Fruit fly (Drosophila melanogaster) whole organism, adult: Measurements from ENCODE around the gene Gos28.

Source experiments
- CG11617 ChIP-seq: fragments of 200-800 bp; sonication (Bioruptor generic); optimal IDR thresholded peaks from 2 replicates; lab custom pipeline; 2017; ENCODE audit warnings: mild to moderate bottlenecking, missing biosample characterization, missing genetic modification reagents, missing genetic modification characterization
- CG12768 ChIP-seq: fragments of 200-800 bp; sonication (Bioruptor generic); optimal IDR thresholded peaks from 2 replicates; lab custom pipeline; 2017; ENCODE audit warnings: missing biosample characterization, missing genetic modification characterization, mild to moderate bottlenecking, moderate library complexity, missing genetic modification reagents
- CG14711 ChIP-seq: fragments of 200-800 bp; sonication (Bioruptor generic); optimal IDR thresholded peaks from 2 replicates; lab custom pipeline; 2018; ENCODE audit warnings: missing biosample characterization, mild to moderate bottlenecking, missing genetic modification characterization, moderate library complexity
- CG1620 ChIP-seq: fragments of 200-800 bp; sonication (Bioruptor generic); optimal IDR thresholded peaks from 2 replicates; lab custom pipeline; 2016; ENCODE audit warnings: missing biosample characterization, missing genetic modification characterization
- CG33017 ChIP-seq: fragments of 200-800 bp; sonication (Bioruptor generic); optimal IDR thresholded peaks from 2 replicates; lab custom pipeline; 2018; ENCODE audit warnings: missing biosample characterization, mild to moderate bottlenecking, missing genetic modification characterization, moderate library complexity
- CG5204 ChIP-seq: fragments of 200-800 bp; sonication (Bioruptor generic); optimal IDR thresholded peaks from 2 replicates; lab custom pipeline; 2016; ENCODE audit warnings: missing biosample characterization, missing genetic modification characterization
- CG7045 ChIP-seq: fragments of 200-800 bp; sonication (Bioruptor generic); optimal IDR thresholded peaks from 2 replicates; lab custom pipeline; 2017; ENCODE audit warnings: missing biosample characterization, mild to moderate bottlenecking, missing genetic modification characterization
- CG7101 ChIP-seq: fragments of 200-800 bp; sonication (Bioruptor generic); optimal IDR thresholded peaks from 2 replicates; lab custom pipeline; 2018; ENCODE audit warnings: missing biosample characterization, mild to moderate bottlenecking, missing genetic modification characterization, moderate library complexity
- Clk ChIP-seq: fragments of 200-800 bp; sonication (Bioruptor generic); optimal IDR thresholded peaks from 2 replicates; lab custom pipeline; 2017; ENCODE audit warnings: missing biosample characterization, missing genetic modification characterization
- Crg-1 ChIP-seq: fragments of 200-800 bp; sonication (Bioruptor generic); optimal IDR thresholded peaks from 2 replicates; lab custom pipeline; 2016; ENCODE audit warnings: missing biosample characterization, missing genetic modification characterization
- Hr96 ChIP-seq: fragments of 200-800 bp; sonication (Bioruptor generic); optimal IDR thresholded peaks from 2 replicates; lab custom pipeline; 2016; ENCODE audit warnings: missing biosample characterization, missing genetic modification characterization
- Mnt ChIP-seq: fragments of 200-800 bp; sonication (Bioruptor generic); optimal IDR thresholded peaks from 2 replicates; lab custom pipeline; 2016; ENCODE audit warnings: missing biosample characterization, mild to moderate bottlenecking, missing genetic modification characterization
- bab1 ChIP-seq: fragments of 200-800 bp; sonication (Bioruptor generic); optimal IDR thresholded peaks from 3 replicates; lab custom pipeline; 2019; ENCODE audit warnings: missing biosample characterization, mild to moderate bottlenecking, missing genetic modification characterization, moderate library complexity
- cic ChIP-seq: fragments of 200-800 bp; sonication (Bioruptor generic); optimal IDR thresholded peaks from 2 replicates; lab custom pipeline; 2017; ENCODE audit warnings: missing biosample characterization, mild to moderate bottlenecking, missing genetic modification characterization, moderate library complexity
- cnc ChIP-seq, 2 experiments: fragments of >200 bp; optimal IDR thresholded peaks; 2 replicates each; lab custom pipeline; 2017
- kay ChIP-seq: fragments of 200-800 bp; sonication (Bioruptor generic); peaks from one replicate; lab custom pipeline; 2016; ENCODE audit warnings: missing biosample characterization, missing genetic modification characterization, borderline replicate concordance
- ovo ChIP-seq: fragments of 200-800 bp; sonication (Bioruptor generic); optimal IDR thresholded peaks from 2 replicates; lab custom pipeline; 2016; ENCODE audit warnings: missing biosample characterization, missing genetic modification characterization
- pad ChIP-seq: fragments of 200-800 bp; sonication (Bioruptor generic); optimal IDR thresholded peaks from 3 replicates; lab custom pipeline; 2017; ENCODE audit warnings: missing biosample characterization, missing genetic modification characterization, mild to moderate bottlenecking, moderate library complexity, missing genetic modification reagents
- tj ChIP-seq: fragments of 200-800 bp; sonication (Bioruptor generic); optimal IDR thresholded peaks from 3 replicates; lab custom pipeline; 2017; ENCODE audit warnings: missing biosample characterization, mild to moderate bottlenecking, missing genetic modification characterization, moderate library complexity
- toe ChIP-seq: fragments of 200-800 bp; sonication (Bioruptor generic); optimal IDR thresholded peaks from 2 replicates; lab custom pipeline; 2016; ENCODE audit warnings: missing biosample characterization, missing genetic modification characterization

The Gos28 gene

dm6 chr3R:18677500-18677940, 14.0 kb downstream of the Gos28 start, which contains the start of the genes dind and CG7706:
TSS of gene dind (minus strand) at chr3R:18677539.
TSS of gene CG7706 (plus strand) at chr3R:18677818.
- TF ChIP-seq pad (GFP tag; lab: Kevin White, UChicago) = no peak
- peak; percentile 2 for TF ChIP-seq Mnt (GFP tag; lab: Kevin White, UChicago)
- no peak for TF ChIP-seq CG12768 (GFP tag; lab: Kevin White, UChicago)
- TF ChIP-seq toe (GFP tag; lab: Kevin White, UChicago) = peak; percentile 12
- no peak for TF ChIP-seq CG1620 (GFP tag; lab: Kevin White, UChicago)
- peak; percentile 6 for TF ChIP-seq CG7101 (tag; lab: Kevin White, UChicago)
- no peak for TF ChIP-seq Crg-1 (GFP tag; lab: Kevin White, UChicago)
- no peak for TF ChIP-seq cnc (optimal IDR thresholded peaks at IDR 0.05; lab: Kevin White, UChicago)

DNA sequence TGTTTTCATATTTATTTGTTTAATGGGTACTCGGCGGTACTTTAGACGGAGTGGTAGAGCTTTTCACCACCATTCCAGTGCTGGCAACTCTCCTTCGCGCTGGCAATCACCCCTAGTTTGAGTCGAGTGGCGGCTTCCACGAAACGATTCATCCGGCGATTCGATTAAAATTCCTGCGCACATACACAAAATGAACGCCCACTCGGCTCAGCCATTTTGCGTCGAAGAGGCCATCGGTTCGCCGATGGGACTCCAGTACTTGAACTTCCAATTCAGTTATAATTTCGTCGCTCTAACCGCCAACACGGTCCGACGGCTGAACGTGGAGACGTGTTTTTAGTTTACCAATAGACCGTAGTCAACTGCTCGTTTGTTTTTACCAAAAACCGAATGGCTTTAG, 16.8 kb downstream of the Gos28 start, which contains the start of the genes CG46318 and ChT:
TSS of gene CG46318 (plus strand) at position 273 of the 400 bp plus-strand sequence.
TSS of gene ChT (plus strand) at position 273 of the 400 bp plus-strand sequence.
- TF ChIP-seq Hr96 (GFP tag; lab: Kevin White, UChicago) (no peak), cnc (optimal IDR thresholded peaks at IDR 0.05; lab: Kevin White, UChicago) (no peak), CG14711 (tag; lab: Kevin White, UChicago) (no peak), CG12768 (GFP tag; lab: Kevin White, UChicago) (no peak), pad (GFP tag; lab: Kevin White, UChicago) (peak; percentile 87)

- no peak for TF ChIP-seq CG7045 (GFP tag; lab: Kevin White, UChicago)
- no peak for TF ChIP-seq CG11617 (GFP tag; lab: Kevin White, UChicago)
- no peak for TF ChIP-seq Crg-1 (GFP tag; lab: Kevin White, UChicago)
- no peak for TF ChIP-seq Mnt (GFP tag; lab: Kevin White, UChicago)
- no peak for TF ChIP-seq tj (GFP tag; lab: Kevin White, UChicago)
- no peak for TF ChIP-seq cnc (optimal IDR thresholded peaks at IDR 0.05; lab: Kevin White, UChicago)
- TF ChIP-seq kay (GFP tag; lab: Kevin White, UChicago) = no peak
- no peak for TF ChIP-seq toe (GFP tag; lab: Kevin White, UChicago)
- no peak for TF ChIP-seq Clk
- TF ChIP-seq CG7101 (tag; lab: Kevin White, UChicago) = no peak
- no peak for TF ChIP-seq Hr96 (GFP tag; lab: Kevin White, UChicago)
- TF ChIP-seq ovo (GFP tag; lab: Kevin White, UChicago) = no peak
- no peak for TF ChIP-seq CG33017
- no peak for TF ChIP-seq CG5204 (GFP tag; lab: Kevin White, UChicago)
These were observed 17.5 kb downstream of the Gos28 start for dm6 chr3R:18681054-18681453.

DNA sequence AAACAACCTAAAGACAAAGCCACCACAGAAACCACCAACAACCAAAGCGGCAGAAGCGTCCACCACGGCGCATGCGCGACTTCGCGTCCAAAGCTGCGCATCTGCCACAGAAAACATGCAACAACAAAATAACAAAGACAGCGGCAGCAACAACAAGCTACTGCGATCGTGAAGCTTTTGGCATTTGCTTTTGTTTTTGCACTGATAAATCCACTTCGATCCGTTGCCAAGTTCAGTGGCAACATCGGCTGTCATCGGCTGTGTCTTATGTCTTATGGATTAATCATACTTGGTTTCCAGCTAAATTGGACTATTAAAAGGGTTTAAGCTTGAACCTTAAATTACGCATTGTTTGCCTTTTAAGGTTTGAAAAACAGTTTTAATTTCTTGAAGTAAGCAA, 29.1 kb downstream of the Gos28 start, which contains the start of gene Muc91C:
TSS of gene Muc91C (minus strand) at position 101 of the 400 bp plus-strand sequence.
- TF ChIP-seq CG12768 (GFP tag; lab: Kevin White, UChicago) (no peak), kay (GFP tag; lab: Kevin White, UChicago) (no peak), CG33017 (no peak), pad (GFP tag; lab: Kevin White, UChicago) (no peak), CG14711 (tag; lab: Kevin White, UChicago) (no peak), toe (GFP tag; lab: Kevin White, UChicago) (no peak), cic (GFP tag; lab: Kevin White, UChicago) (no peak), Mnt (GFP tag; lab: Kevin White, UChicago) (no peak), CG7101 (tag; lab: Kevin White, UChicago) (no peak), Clk (no peak), ovo (GFP tag; lab: Kevin White, UChicago) (no peak), bab1 (GFP tag; lab: Kevin White, UChicago) (no peak), Crg-1 (GFP tag; lab: Kevin White, UChicago) (no peak), tj (GFP tag; lab: Kevin White, UChicago) (no peak), CG11617 (GFP tag; lab: Kevin White, UChicago) (no peak), Hr96 (GFP tag; lab: Kevin White, UChicago) (no peak), CG5204 (GFP tag; lab: Kevin White, UChicago) (no peak), CG7045 (GFP tag; lab: Kevin White, UChicago) (no peak), cnc (optimal IDR thresholded peaks at IDR 0.05; lab: Kevin White, UChicago) (no peak)

DNA sequence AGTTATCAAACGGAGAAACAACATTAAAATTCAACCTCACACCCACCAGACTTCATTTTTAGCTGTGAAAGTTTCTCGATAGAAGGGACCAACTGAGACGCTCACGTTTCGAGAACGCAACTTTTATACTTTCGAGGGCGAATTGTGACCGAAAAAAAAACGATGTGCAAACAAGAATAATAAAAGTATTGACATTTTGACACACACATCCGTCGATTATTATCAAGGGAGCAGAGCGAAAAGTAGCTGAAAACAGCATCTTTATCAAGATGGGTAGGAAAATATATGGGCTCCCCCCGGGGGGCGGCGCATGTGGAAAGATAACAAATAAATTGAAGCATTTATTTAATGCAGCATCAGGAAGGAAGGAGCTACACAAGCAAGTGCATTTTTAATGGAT, 30.1 kb downstream of the Gos28 start, which contains the start of gene CG14300:
TSS of gene CG14300 (minus strand) at position 101 of the 400 bp plus-strand sequence.
- TF ChIP-seq Clk = no peak
- no peak for TF ChIP-seq CG5204 (GFP tag; lab: Kevin White, UChicago)
- no peak for TF ChIP-seq CG11617 (GFP tag; lab: Kevin White, UChicago)
- TF ChIP-seq CG12768 (GFP tag; lab: Kevin White, UChicago) = no peak
- TF ChIP-seq Mnt (GFP tag; lab: Kevin White, UChicago) = no peak
- TF ChIP-seq CG33017 = no peak
- TF ChIP-seq CG1620 (GFP tag; lab: Kevin White, UChicago) = no peak
- no peak for TF ChIP-seq CG7045 (GFP tag; lab: Kevin White, UChicago)
- TF ChIP-seq ovo (GFP tag; lab: Kevin White, UChicago) = no peak
- no peak for TF ChIP-seq cnc (optimal IDR thresholded peaks at IDR 0.05; lab: Kevin White, UChicago)
- no peak for TF ChIP-seq tj (GFP tag; lab: Kevin White, UChicago)
- TF ChIP-seq kay (GFP tag; lab: Kevin White, UChicago) = no peak

dm6 chr3R:18694952-18695351, 31.4 kb downstream of the Gos28 start, which contains the start of gene CG34282:
TSS of gene CG34282 (plus strand) at chr3R:18695252.
- TF ChIP-seq CG14711 (tag; lab: Kevin White, UChicago) (no peak), CG11617 (GFP tag; lab: Kevin White, UChicago) (no peak)
